Fruit fly (Drosophila melanogaster): ENCODE results near the gene CG45064.

Gene CG45064

DNA sequence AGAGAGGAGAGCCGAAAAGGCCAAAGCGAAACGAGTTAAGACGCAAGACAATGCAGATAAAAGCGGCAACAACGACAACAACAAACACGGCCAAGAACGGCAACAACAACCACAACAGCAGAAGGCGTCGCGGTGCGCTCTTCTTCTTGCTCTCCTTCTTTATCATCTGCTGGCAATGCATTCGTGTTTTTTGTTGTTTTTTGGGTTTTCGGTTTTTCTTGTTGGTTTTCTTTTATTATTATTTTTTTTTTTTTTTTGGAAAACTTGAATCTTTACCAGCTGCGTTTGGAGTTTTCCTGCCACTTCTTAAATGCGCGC is 57.0 kb downstream of the CG45064 start:
- no peak for TF ChIP-seq CG17801 (GFP tag; optimal IDR thresholded peaks at IDR 0.05; ENCODE audit: partially characterized antibody)
